ENCODE assay signal across 4 worm cellular contexts in the genomic region with DNA sequence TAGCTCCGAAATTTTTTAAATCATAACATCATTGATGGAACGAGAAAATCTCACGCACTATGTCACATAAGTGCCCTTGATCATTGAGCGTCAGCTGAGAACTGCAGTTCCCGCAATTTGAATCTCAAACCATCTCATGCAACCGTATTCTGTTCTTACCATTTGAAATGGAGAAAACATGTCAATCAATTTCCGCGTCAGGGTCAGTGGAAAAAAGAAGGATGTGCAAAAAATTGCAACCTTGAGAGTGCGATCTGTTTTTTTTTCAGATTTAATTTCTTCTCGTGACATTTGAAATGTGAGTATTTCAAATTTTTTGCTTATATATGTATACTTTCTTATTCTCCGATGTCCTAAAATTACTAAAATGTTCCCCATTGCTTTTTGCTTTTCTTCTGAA.
TF ChIP-seq lines count a peak whose summit lies in the region.

No protein-coding gene starts in this region.

TF ChIP-seq in whole organism, L1 larva, 84 proteins besides CTCF, POLR2A, EP300 and RAD21 (continues in another document):
- no peak for TF ChIP-seq egl-27 (tag; optimal IDR thresholded peaks at IDR 0.05; lab: Kevin White, UChicago)
- TF ChIP-seq efl-1 (optimal IDR thresholded peaks at IDR 0.05; lab: Kevin White, UChicago), result no peak
- TF ChIP-seq efl-1 (GFP tag; optimal IDR thresholded peaks at IDR 0.05 in 1 of 2; lab: Kevin White, UChicago), result no peak
- TF ChIP-seq blmp-1 (tag; optimal IDR thresholded peaks at IDR 0.05; lab: Kevin White, UChicago), result no peak
- no peak for TF ChIP-seq grh-1 (GFP tag; IDR thresholded peaks at IDR 0.05; lab: Robert Waterston, UW)
- no peak for TF ChIP-seq elt-2 (tag; optimal IDR thresholded peaks at IDR 0.05; lab: Kevin White, UChicago)
- no peak for TF ChIP-seq zag-1 (tag; optimal IDR thresholded peaks at IDR 0.05; lab: Kevin White, UChicago)
- peak; percentile 84 for TF ChIP-seq nhr-85 (tag; lab: Kevin White, UChicago)
- no peak for TF ChIP-seq sptf-1 (tag; optimal IDR thresholded peaks at IDR 0.05; lab: Kevin White, UChicago)
- no peak for TF ChIP-seq ceh-8 (GFP tag; optimal IDR thresholded peaks at IDR 0.05; lab: Kevin White, UChicago)
- TF ChIP-seq dpl-1 (GFP tag; optimal IDR thresholded peaks at IDR 0.05; lab: Kevin White, UChicago), result no peak
- no peak for TF ChIP-seq fkh-8 (tag; optimal IDR thresholded peaks at IDR 0.05; lab: Kevin White, UChicago)
- peak; percentile 66 for TF ChIP-seq lin-14 (GFP tag; optimal IDR thresholded peaks at IDR 0.05; lab: Kevin White, UChicago)
- TF ChIP-seq pag-3 (tag; optimal IDR thresholded peaks at IDR 0.05; lab: Kevin White, UChicago; ENCODE audit: borderline replicate concordance, insufficient read depth), result no peak
- no peak for TF ChIP-seq ztf-11 (tag; optimal IDR thresholded peaks at IDR 0.05; lab: Kevin White, UChicago)
- no peak for TF ChIP-seq xbp-1 (tag; optimal IDR thresholded peaks at IDR 0.05; lab: Kevin White, UChicago)
- no peak for TF ChIP-seq pax-3 (tag; optimal IDR thresholded peaks at IDR 0.05; lab: Kevin White, UChicago)
- TF ChIP-seq nhr-47 (tag; optimal IDR thresholded peaks at IDR 0.05; lab: Kevin White, UChicago), result no peak
- TF ChIP-seq nhr-20 (tag; optimal IDR thresholded peaks at IDR 0.05; lab: Kevin White, UChicago), result peak; percentile 22
- no peak for TF ChIP-seq sup-37 (GFP tag; optimal IDR thresholded peaks at IDR 0.05; lab: Kevin White, UChicago)
- no peak for TF ChIP-seq mep-1 (tag; optimal IDR thresholded peaks at IDR 0.05; lab: Kevin White, UChicago)
- TF ChIP-seq unc-30 (tag; optimal IDR thresholded peaks at IDR 0.05; lab: Kevin White, UChicago), result no peak
- TF ChIP-seq zip-4 (GFP tag; optimal IDR thresholded peaks at IDR 0.05; lab: Kevin White, UChicago), result no peak

TF ChIP-seq in whole organism, L2 larva, 48 proteins besides CTCF, POLR2A, EP300 and RAD21:
- no peak for TF ChIP-seq lin-11 (tag; optimal IDR thresholded peaks at IDR 0.05; lab: Kevin White, UChicago)
- TF ChIP-seq nhr-25 (tag; optimal IDR thresholded peaks at IDR 0.05; lab: Kevin White, UChicago), result peak; percentile 67

TF ChIP-seq in whole organism, L3 larva, 47 proteins besides CTCF, POLR2A, EP300 and RAD21:
- TF ChIP-seq tbx-2 (tag; optimal IDR thresholded peaks at IDR 0.05; lab: Kevin White, UChicago), result no peak
- TF ChIP-seq ZK546.5 (tag; optimal IDR thresholded peaks at IDR 0.05; lab: Kevin White, UChicago), result no peak
- no peak for TF ChIP-seq ceh-16 (tag; optimal IDR thresholded peaks at IDR 0.05; lab: Kevin White, UChicago)
- TF ChIP-seq ceh-9 (tag; optimal IDR thresholded peaks at IDR 0.05; lab: Kevin White, UChicago), result no peak
- no peak for TF ChIP-seq nhr-77 (tag; optimal IDR thresholded peaks at IDR 0.05; lab: Kevin White, UChicago)
- TF ChIP-seq R02D3.7 (tag; optimal IDR thresholded peaks at IDR 0.05; lab: Kevin White, UChicago), result no peak
- TF ChIP-seq nhr-25 (tag; optimal IDR thresholded peaks at IDR 0.05; lab: Kevin White, UChicago), result peak; percentile 60
- no peak for TF ChIP-seq snpc-4 (tag; optimal IDR thresholded peaks at IDR 0.05; lab: Kevin White, UChicago)
- peak; percentile 11 for TF ChIP-seq nhr-23 (tag; optimal IDR thresholded peaks at IDR 0.05; lab: Kevin White, UChicago)
- TF ChIP-seq zag-1 (tag; optimal IDR thresholded peaks at IDR 0.05; lab: Kevin White, UChicago), result no peak

TF ChIP-seq in whole organism, L4 larva, 104 proteins besides CTCF, POLR2A, EP300 and RAD21:
- peak; percentile 33 for TF ChIP-seq mep-1 (tag; optimal IDR thresholded peaks at IDR 0.05; lab: Kevin White, UChicago)
- TF ChIP-seq unc-62 (GFP tag; optimal IDR thresholded peaks at IDR 0.05 in 1 of 2; lab: Kevin White, UChicago), result peak in 1 of 2 experiments; percentile 69
- no peak for TF ChIP-seq unc-62 (tag; optimal IDR thresholded peaks at IDR 0.05; lab: Kevin White, UChicago)
- no peak for TF ChIP-seq ceh-28 (tag; optimal IDR thresholded peaks at IDR 0.05; lab: Kevin White, UChicago)
- TF ChIP-seq lsy-2 (tag; optimal IDR thresholded peaks at IDR 0.05; lab: Kevin White, UChicago), result peak in 1 of 2 experiments; percentile 22
- TF ChIP-seq nhr-25 (tag; optimal IDR thresholded peaks at IDR 0.05; lab: Kevin White, UChicago; ENCODE audit: borderline replicate concordance, insufficient read depth), result peak; percentile 94
- no peak for TF ChIP-seq daf-19 (GFP tag; conservative IDR thresholded peaks at IDR 0.05; lab: Robert Waterston, UW)
- TF ChIP-seq gei-8 (GFP tag; optimal IDR thresholded peaks at IDR 0.05; lab: Kevin White, UChicago), result no peak
- no peak for TF ChIP-seq T26A8.4 (GFP tag; IDR thresholded peaks at IDR 0.05; lab: Robert Waterston, UW)
- TF ChIP-seq Y48G9A.11 (GFP tag; IDR thresholded peaks at IDR 0.05; lab: Robert Waterston, UW), result no peak
- peak; percentile 54 for TF ChIP-seq hlh-30 (tag; optimal IDR thresholded peaks at IDR 0.05; lab: Kevin White, UChicago; ENCODE audit: insufficient read depth)
TF ChIP-seq in whole organism, L4 larva: peak in this region for 5.
